Fruit fly (Drosophila melanogaster) whole organism, adult: ENCODE measurements around the gene pum.

Experiments used
- CG11617 ChIP-seq: fragments of 200-800 bp; sonication (Bioruptor generic); optimal IDR thresholded peaks from 2 replicates; lab custom pipeline; 2017; ENCODE audit warnings: mild to moderate bottlenecking, missing biosample characterization, missing genetic modification reagents, missing genetic modification characterization
- CG12768 ChIP-seq: fragments of 200-800 bp; sonication (Bioruptor generic); optimal IDR thresholded peaks from 2 replicates; lab custom pipeline; 2017; ENCODE audit warnings: missing biosample characterization, missing genetic modification characterization, mild to moderate bottlenecking, moderate library complexity, missing genetic modification reagents
- CG14711 ChIP-seq: fragments of 200-800 bp; sonication (Bioruptor generic); optimal IDR thresholded peaks from 2 replicates; lab custom pipeline; 2018; ENCODE audit warnings: missing biosample characterization, mild to moderate bottlenecking, missing genetic modification characterization, moderate library complexity
- CG1620 ChIP-seq: fragments of 200-800 bp; sonication (Bioruptor generic); optimal IDR thresholded peaks from 2 replicates; lab custom pipeline; 2016; ENCODE audit warnings: missing biosample characterization, missing genetic modification characterization
- CG33017 ChIP-seq: fragments of 200-800 bp; sonication (Bioruptor generic); optimal IDR thresholded peaks from 2 replicates; lab custom pipeline; 2018; ENCODE audit warnings: missing biosample characterization, mild to moderate bottlenecking, missing genetic modification characterization, moderate library complexity
- CG5204 ChIP-seq: fragments of 200-800 bp; sonication (Bioruptor generic); optimal IDR thresholded peaks from 2 replicates; lab custom pipeline; 2016; ENCODE audit warnings: missing biosample characterization, missing genetic modification characterization
- CG7045 ChIP-seq: fragments of 200-800 bp; sonication (Bioruptor generic); optimal IDR thresholded peaks from 2 replicates; lab custom pipeline; 2017; ENCODE audit warnings: missing biosample characterization, mild to moderate bottlenecking, missing genetic modification characterization
- CG7101 ChIP-seq: fragments of 200-800 bp; sonication (Bioruptor generic); optimal IDR thresholded peaks from 2 replicates; lab custom pipeline; 2018; ENCODE audit warnings: missing biosample characterization, mild to moderate bottlenecking, missing genetic modification characterization, moderate library complexity
- Clk ChIP-seq: fragments of 200-800 bp; sonication (Bioruptor generic); optimal IDR thresholded peaks from 2 replicates; lab custom pipeline; 2017; ENCODE audit warnings: missing biosample characterization, missing genetic modification characterization
- Crg-1 ChIP-seq: fragments of 200-800 bp; sonication (Bioruptor generic); optimal IDR thresholded peaks from 2 replicates; lab custom pipeline; 2016; ENCODE audit warnings: missing biosample characterization, missing genetic modification characterization
- Hr96 ChIP-seq: fragments of 200-800 bp; sonication (Bioruptor generic); optimal IDR thresholded peaks from 2 replicates; lab custom pipeline; 2016; ENCODE audit warnings: missing biosample characterization, missing genetic modification characterization
- Mnt ChIP-seq: fragments of 200-800 bp; sonication (Bioruptor generic); optimal IDR thresholded peaks from 2 replicates; lab custom pipeline; 2016; ENCODE audit warnings: missing biosample characterization, mild to moderate bottlenecking, missing genetic modification characterization
- bab1 ChIP-seq: fragments of 200-800 bp; sonication (Bioruptor generic); optimal IDR thresholded peaks from 3 replicates; lab custom pipeline; 2019; ENCODE audit warnings: missing biosample characterization, mild to moderate bottlenecking, missing genetic modification characterization, moderate library complexity
- cic ChIP-seq: fragments of 200-800 bp; sonication (Bioruptor generic); optimal IDR thresholded peaks from 2 replicates; lab custom pipeline; 2017; ENCODE audit warnings: missing biosample characterization, mild to moderate bottlenecking, missing genetic modification characterization, moderate library complexity
- cnc ChIP-seq, 2 experiments: fragments of >200 bp; optimal IDR thresholded peaks; 2 replicates each; lab custom pipeline; 2017
- kay ChIP-seq: fragments of 200-800 bp; sonication (Bioruptor generic); peaks from one replicate; lab custom pipeline; 2016; ENCODE audit warnings: missing biosample characterization, missing genetic modification characterization, borderline replicate concordance
- ovo ChIP-seq: fragments of 200-800 bp; sonication (Bioruptor generic); optimal IDR thresholded peaks from 2 replicates; lab custom pipeline; 2016; ENCODE audit warnings: missing biosample characterization, missing genetic modification characterization
- pad ChIP-seq: fragments of 200-800 bp; sonication (Bioruptor generic); optimal IDR thresholded peaks from 3 replicates; lab custom pipeline; 2017; ENCODE audit warnings: missing biosample characterization, missing genetic modification characterization, mild to moderate bottlenecking, moderate library complexity, missing genetic modification reagents
- tj ChIP-seq: fragments of 200-800 bp; sonication (Bioruptor generic); optimal IDR thresholded peaks from 3 replicates; lab custom pipeline; 2017; ENCODE audit warnings: missing biosample characterization, mild to moderate bottlenecking, missing genetic modification characterization, moderate library complexity
- toe ChIP-seq: fragments of 200-800 bp; sonication (Bioruptor generic); optimal IDR thresholded peaks from 2 replicates; lab custom pipeline; 2016; ENCODE audit warnings: missing biosample characterization, missing genetic modification characterization

The pum gene

DNA sequence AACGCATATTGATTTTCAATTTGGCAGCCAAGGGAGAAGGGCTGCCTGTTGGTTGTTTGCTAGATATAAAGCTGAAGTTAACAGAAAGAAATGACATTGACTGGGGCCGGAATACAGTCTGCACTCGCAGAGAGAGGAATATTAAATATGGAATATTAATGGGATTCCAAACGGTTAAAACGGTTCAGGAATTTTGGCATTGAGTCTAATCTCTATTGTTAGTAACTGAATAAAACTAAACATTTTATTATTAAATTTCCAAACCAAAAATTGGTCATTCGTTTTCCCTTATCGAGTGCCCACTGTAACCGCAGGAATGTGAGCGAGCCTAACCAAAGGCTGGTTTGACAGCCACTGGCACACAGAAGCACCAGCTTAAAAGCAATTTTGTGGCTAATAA, 24.5 kb downstream of the pum start:
- no peak for TF ChIP-seq kay (GFP tag; lab: Kevin White, UChicago)
- TF ChIP-seq cic (GFP tag; lab: Kevin White, UChicago): no peak
- TF ChIP-seq Crg-1 (GFP tag; lab: Kevin White, UChicago): no peak
- TF ChIP-seq pad (GFP tag; lab: Kevin White, UChicago): no peak
- no peak for TF ChIP-seq CG5204 (GFP tag; lab: Kevin White, UChicago)
- TF ChIP-seq CG7045: no peak

dm6 chr3R:9195821-9196220, 41.7 kb downstream of the pum start:
- no peak for TF ChIP-seq CG5204 (GFP tag; lab: Kevin White, UChicago)
- no peak for TF ChIP-seq CG11617 (GFP tag; lab: Kevin White, UChicago)
- TF ChIP-seq ovo: no peak
- no peak for TF ChIP-seq pad (GFP tag; lab: Kevin White, UChicago)
- no peak for TF ChIP-seq CG1620 (GFP tag; lab: Kevin White, UChicago)
- no peak for TF ChIP-seq cic (GFP tag; lab: Kevin White, UChicago)
- TF ChIP-seq Hr96 (GFP tag; lab: Kevin White, UChicago): no peak
- no peak for TF ChIP-seq CG12768 (GFP tag; lab: Kevin White, UChicago)
- TF ChIP-seq CG7101 (tag; lab: Kevin White, UChicago): no peak
- TF ChIP-seq toe (GFP tag; lab: Kevin White, UChicago): no peak
- TF ChIP-seq CG7045: no peak

- TF ChIP-seq kay (GFP tag; lab: Kevin White, UChicago) (no peak), CG14711 (tag; lab: Kevin White, UChicago) (no peak), Clk (no peak), tj (GFP tag; lab: Kevin White, UChicago) (no peak), CG7101 (tag; lab: Kevin White, UChicago) (no peak), Hr96 (GFP tag; lab: Kevin White, UChicago) (no peak), ovo (no peak), CG5204 (GFP tag; lab: Kevin White, UChicago) (no peak), CG1620 (GFP tag; lab: Kevin White, UChicago) (no peak), CG11617 (GFP tag; lab: Kevin White, UChicago) (no peak), CG33017 (no peak), bab1 (GFP tag; lab: Kevin White, UChicago) (no peak)
Observed at dm6 chr3R:9189890-9190640, 47.4 kb downstream of the pum start.

- TF ChIP-seq Crg-1 (GFP tag; lab: Kevin White, UChicago) (no peak), pad (GFP tag; lab: Kevin White, UChicago) (no peak), cnc (optimal IDR thresholded peaks at IDR 0.05; lab: Kevin White, UChicago) (no peak), CG14711 (tag; lab: Kevin White, UChicago) (no peak), bab1 (GFP tag; lab: Kevin White, UChicago) (no peak), CG12768 (GFP tag; lab: Kevin White, UChicago) (no peak), CG11617 (GFP tag; lab: Kevin White, UChicago) (no peak), kay (GFP tag; lab: Kevin White, UChicago) (no peak), CG1620 (GFP tag; lab: Kevin White, UChicago) (no peak), Clk (no peak), tj (GFP tag; lab: Kevin White, UChicago) (no peak), cic (GFP tag; lab: Kevin White, UChicago) (no peak), CG7101 (tag; lab: Kevin White, UChicago) (no peak), CG33017 (no peak)
Observed at dm6 chr3R:9177217-9177616, 60.3 kb downstream of the pum start, which contains the start of gene CG11997. CG11997 (plus strand) TSS chr3R:9177517.

DNA sequence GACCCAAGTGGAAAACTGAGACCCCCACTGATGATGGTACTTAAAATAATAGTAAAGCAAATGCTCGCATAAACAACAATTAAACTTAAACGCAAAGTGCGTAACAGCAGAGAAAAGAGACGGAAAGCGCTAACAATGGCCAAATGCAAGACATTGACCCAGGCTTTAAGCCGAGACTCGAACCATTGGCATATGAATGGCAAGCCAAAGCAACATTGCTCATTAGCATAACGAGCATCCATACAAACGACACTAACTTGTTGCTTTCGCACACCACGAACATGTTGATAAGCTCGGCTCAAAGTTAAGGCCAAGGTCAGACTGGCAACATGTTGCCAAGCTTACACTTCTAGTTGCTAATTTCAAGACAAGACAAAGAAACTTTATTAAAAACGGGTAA, 62.7 kb downstream of the pum start:
- no peak for TF ChIP-seq CG5204 (GFP tag; lab: Kevin White, UChicago)
- TF ChIP-seq toe (GFP tag; lab: Kevin White, UChicago): no peak
- no peak for TF ChIP-seq CG14711 (tag; lab: Kevin White, UChicago)
- TF ChIP-seq pad (GFP tag; lab: Kevin White, UChicago): no peak

DNA sequence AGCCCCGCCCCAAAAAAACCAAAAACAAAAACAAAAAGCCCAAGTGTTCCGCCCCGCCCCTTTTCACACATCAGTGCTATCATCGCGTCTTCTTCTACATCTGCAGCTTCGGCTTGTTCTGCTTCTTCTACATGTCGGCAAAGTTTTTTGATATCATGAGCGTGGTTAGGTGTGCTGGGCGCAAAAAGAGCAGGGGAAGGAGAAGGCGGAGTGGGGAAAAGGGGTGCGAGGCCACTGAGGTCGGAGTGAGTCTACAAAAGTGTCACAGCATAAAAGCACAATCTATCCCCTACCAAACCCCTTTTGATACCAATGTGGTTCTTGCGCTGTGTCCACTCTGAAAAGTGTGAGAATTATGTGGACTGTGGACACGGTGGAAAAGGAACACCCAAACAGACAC, 66.2 kb downstream of the pum start:
- TF ChIP-seq cnc (optimal IDR thresholded peaks at IDR 0.05; lab: Kevin White, UChicago) (no peak), CG1620 (GFP tag; lab: Kevin White, UChicago) (no peak), Crg-1 (GFP tag; lab: Kevin White, UChicago) (no peak), CG7101 (tag; lab: Kevin White, UChicago) (no peak), toe (GFP tag; lab: Kevin White, UChicago) (no peak), Hr96 (GFP tag; lab: Kevin White, UChicago) (no peak), CG14711 (tag; lab: Kevin White, UChicago) (no peak), bab1 (GFP tag; lab: Kevin White, UChicago) (no peak), cic (GFP tag; lab: Kevin White, UChicago) (no peak), CG7045 (no peak)

dm6 chr3R:9168012-9168411, 69.5 kb downstream of the pum start:
- TF ChIP-seq CG7101 (tag; lab: Kevin White, UChicago): no peak
- no peak for TF ChIP-seq CG33017
- no peak for TF ChIP-seq pad (GFP tag; lab: Kevin White, UChicago)
- TF ChIP-seq Mnt: no peak
- TF ChIP-seq toe (GFP tag; lab: Kevin White, UChicago): no peak
- TF ChIP-seq CG14711 (tag; lab: Kevin White, UChicago): no peak
- no peak for TF ChIP-seq kay (GFP tag; lab: Kevin White, UChicago)
- no peak for TF ChIP-seq bab1 (GFP tag; lab: Kevin White, UChicago)
- TF ChIP-seq cic (GFP tag; lab: Kevin White, UChicago): no peak
- TF ChIP-seq Crg-1 (GFP tag; lab: Kevin White, UChicago): no peak
- TF ChIP-seq cnc (optimal IDR thresholded peaks at IDR 0.05; lab: Kevin White, UChicago): no peak
- no peak for TF ChIP-seq tj (GFP tag; lab: Kevin White, UChicago)
- no peak for TF ChIP-seq CG1620 (GFP tag; lab: Kevin White, UChicago)
- no peak for TF ChIP-seq ovo
- no peak for TF ChIP-seq CG7045
- TF ChIP-seq Clk: no peak
- no peak for TF ChIP-seq CG12768 (GFP tag; lab: Kevin White, UChicago)
- TF ChIP-seq CG11617 (GFP tag; lab: Kevin White, UChicago): no peak
- no peak for TF ChIP-seq CG5204 (GFP tag; lab: Kevin White, UChicago)
